Fruit fly (Drosophila melanogaster) whole organism, wandering third instar larva: ENCODE measurements around the gene CG33630.

ENCODE experiments used
- CrebA ChIP-seq: fragments of 200-800 bp; sonication (Bioruptor generic); optimal IDR thresholded peaks from 2 replicates; lab custom pipeline; 2016; ENCODE audit warnings: missing biosample characterization, mild to moderate bottlenecking, missing genetic modification characterization, borderline replicate concordance
- foxo ChIP-seq, 2 experiments: fragments of 200-800 bp; sonication (Bioruptor generic); optimal IDR thresholded peaks; 2 replicates in 1 of 2; 3 replicates in 1 of 2; lab custom pipeline; 2016 to 2017; ENCODE audit warnings: missing biosample characterization in 2 of 2, missing genetic modification characterization in 2 of 2
- psq ChIP-seq: fragments of 200-800 bp; sonication (Bioruptor generic); optimal IDR thresholded peaks from 3 replicates; lab custom pipeline; 2017; ENCODE audit warnings: missing biosample characterization, mild to moderate bottlenecking, missing genetic modification characterization, moderate library complexity

DNA sequence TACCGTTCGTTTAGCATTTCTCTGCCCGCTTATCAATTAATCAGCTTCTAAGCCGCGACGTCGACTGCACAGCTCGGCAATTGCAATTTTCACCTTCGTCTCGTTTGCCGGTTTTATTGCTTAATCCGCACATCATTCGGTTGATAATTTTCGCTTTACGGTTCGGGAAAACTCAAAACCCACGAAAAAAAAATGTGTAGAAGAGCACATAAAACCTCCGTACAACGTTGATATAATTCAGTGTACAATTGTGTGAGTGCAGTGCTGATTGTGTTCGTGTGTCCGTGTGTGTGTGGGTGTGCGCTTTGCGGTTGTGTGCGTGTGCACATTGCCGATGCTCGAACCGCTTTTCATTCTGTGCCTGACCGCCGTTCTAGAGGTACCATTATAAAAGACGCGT, 49.8 kb downstream of the CG33630 start, which contains the start of gene CAH7:
- no peak for TF ChIP-seq psq (GFP tag; lab: Kevin White, UChicago)
- TF ChIP-seq CrebA (GFP tag; lab: Kevin White, UChicago), result no peak
- TF ChIP-seq foxo (GFP tag; optimal IDR thresholded peaks at IDR 0.05; lab: Kevin White, UChicago), result no peak
